Worm (Caenorhabditis elegans) whole organism, young adult: Measurements from ENCODE around the gene C16C8.19.

Experiments used
- B0336.3 ChIP-seq: fragments of 200-800 bp; sonication (Bioruptor generic); IDR thresholded peaks from 2 replicates; pipeline ENCODE4 v1.3.6; 2022; ENCODE audit warnings: missing genetic modification characterization, missing compliant biosample characterization
- F22D6.2 ChIP-seq: sonication (generic microtip); optimal IDR thresholded peaks from 2 replicates; lab custom pipeline; 2016; ENCODE audit warnings: mild to moderate bottlenecking, missing genetic modification characterization, missing compliant biosample characterization
- F55B11.4 ChIP-seq: sonication (generic microtip); optimal IDR thresholded peaks from 2 replicates; lab custom pipeline; 2016; ENCODE audit warnings: missing compliant biosample characterization, missing genetic modification characterization, borderline replicate concordance; ENCODE audit not compliant: insufficient read depth
- ZK185.1 ChIP-seq: sonication (generic microtip); optimal IDR thresholded peaks from 2 replicates; lab custom pipeline; 2016; ENCODE audit warnings: mild to moderate bottlenecking, missing genetic modification characterization, missing compliant biosample characterization; ENCODE audit not compliant: poor library complexity, severe bottlenecking
- ama-1 ChIP-seq, 3 experiments: fragments of 150-350 bp in 1 of 3; sonication (generic microtip) in 2 of 3; optimal IDR thresholded peaks; 2 replicates each; lab custom pipeline; 2014 to 2018; ENCODE audit warnings: missing biosample characterization in 2 of 3, missing genetic modification characterization in 2 of 3, missing genetic modification reagents in 2 of 3
- lir-1 ChIP-seq: fragments of 200-800 bp; sonication (Bioruptor generic); conservative IDR thresholded peaks from 2 replicates; pipeline ENCODE4 v1.3.6; 2022; ENCODE audit warnings: missing genetic modification reagents, missing genetic modification characterization, missing compliant biosample characterization
- sea-2 ChIP-seq: fragments of 200-800 bp; sonication (Bioruptor generic); IDR thresholded peaks from 2 replicates; pipeline ENCODE4 v1.3.6; 2022; ENCODE audit warnings: missing genetic modification characterization, missing compliant biosample characterization
- snpc-1.3 ChIP-seq: sonication (generic microtip); optimal IDR thresholded peaks from 2 replicates; lab custom pipeline; 2017; ENCODE audit warnings: missing genetic modification characterization, mild to moderate bottlenecking, missing compliant biosample characterization, antibody characterized with exemption, moderate library complexity, missing genotype, missing genetic modification reagents; ENCODE audit not compliant: insufficient read depth
- unc-62 ChIP-seq: fragments of 150-350 bp; optimal IDR thresholded peaks from 2 replicates; lab custom pipeline; 2014; ENCODE audit warnings: missing biosample characterization, missing genetic modification reagents, missing genetic modification characterization

ce11 chrII:3429400-3429799, 28.9 kb upstream of the C16C8.19 start, which contains the start of gene C16C8.18:
- TF ChIP-seq F22D6.2 = no peak
- TF ChIP-seq B0336.3 (GFP tag; lab: Robert Waterston, UW) = no peak
- no peak for TF ChIP-seq ZK185.1 (tag; lab: Kevin White, UChicago)
- TF ChIP-seq sea-2 (GFP tag; lab: Robert Waterston, UW) = no peak
- TF ChIP-seq lir-1 (GFP tag; lab: Robert Waterston, UW) = no peak
- TF ChIP-seq snpc-1.3 (tag; lab: Kevin White, UChicago) = no peak
- no peak for TF ChIP-seq F55B11.4 (tag; lab: Kevin White, UChicago)
- TF ChIP-seq ama-1 (optimal IDR thresholded peaks at IDR 0.05; lab: Kevin White, UChicago) = no peak
- TF ChIP-seq ama-1 (GFP tag; optimal IDR thresholded peaks at IDR 0.05; lab: Kevin White, UChicago) = no peak
- TF ChIP-seq unc-62 (GFP tag; lab: Kevin White, UChicago) = no peak
